Fruit fly (Drosophila melanogaster) whole organism, embryonic: ENCODE measurements around the gene Klp67A.

ENCODE experiments used
- CG1024 ChIP-seq: fragments of 200-800 bp; sonication (Bioruptor generic); IDR thresholded peaks from 2 replicates; pipeline ENCODE4 v1.3.6; 2022; ENCODE audit warnings: missing biosample characterization, missing genetic modification characterization
- CG10274 ChIP-seq: fragments of 200-800 bp; sonication (Bioruptor generic); optimal IDR thresholded peaks from 3 replicates; lab custom pipeline; 2017; ENCODE audit warnings: missing biosample characterization, mild to moderate bottlenecking, missing genetic modification characterization
- CG11085 ChIP-seq: fragments of 200-800 bp; sonication (Bioruptor generic); IDR thresholded peaks from 2 replicates; pipeline ENCODE4 v1.3.6; 2022; ENCODE audit warnings: missing biosample characterization, missing genetic modification characterization
- CG17912 ChIP-seq: fragments of 200-800 bp; sonication (Bioruptor generic); optimal IDR thresholded peaks from 2 replicates; lab custom pipeline; 2018; ENCODE audit warnings: missing biosample characterization, mild to moderate bottlenecking, missing genetic modification characterization
- CoRest ChIP-seq: fragments of 200-800 bp; sonication (Bioruptor generic); optimal IDR thresholded peaks from 3 replicates; lab custom pipeline; 2018; ENCODE audit warnings: missing biosample characterization, mild to moderate bottlenecking, missing genetic modification characterization, moderate library complexity
- HHEX ChIP-seq: fragments of 200-800 bp; sonication (Bioruptor generic); optimal IDR thresholded peaks from 3 replicates; lab custom pipeline; 2017; ENCODE audit warnings: missing biosample characterization, mild to moderate bottlenecking, missing genetic modification characterization, missing genetic modification reagents
- Scr ChIP-seq: fragments of 200-800 bp; sonication (Bioruptor generic); IDR thresholded peaks from 2 replicates; pipeline ENCODE4 v1.3.6; 2022; ENCODE audit warnings: missing biosample characterization, missing genetic modification characterization; ENCODE audit not compliant: partially characterized antibody
- ac ChIP-seq: fragments of 200-800 bp; sonication (Bioruptor generic); optimal IDR thresholded peaks from 3 replicates; lab custom pipeline; 2017; ENCODE audit warnings: missing biosample characterization, mild to moderate bottlenecking, missing genetic modification characterization
- br ChIP-seq: fragments of >200 bp; optimal IDR thresholded peaks from 2 replicates; lab custom pipeline; 2017
- fru ChIP-seq: fragments of >200 bp; optimal IDR thresholded peaks from 2 replicates; lab custom pipeline; 2017
- insv ChIP-seq, 2 experiments: fragments of 200-800 bp; sonication (Bioruptor generic); optimal IDR thresholded peaks; 3 replicates each; lab custom pipeline; 2016 to 2018; ENCODE audit warnings: missing biosample characterization in 2 of 2, missing genetic modification characterization in 2 of 2
- pzg ChIP-seq: fragments of 200-800 bp; sonication (Bioruptor generic); optimal IDR thresholded peaks from 3 replicates; lab custom pipeline; 2018; ENCODE audit warnings: missing biosample characterization, mild to moderate bottlenecking, missing genetic modification characterization, moderate library complexity
- sob ChIP-seq: fragments of 200-800 bp; sonication (Bioruptor generic); IDR thresholded peaks from 2 replicates; pipeline ENCODE4 v1.3.6; 2022; ENCODE audit warnings: missing biosample characterization, missing genetic modification characterization

DNA sequence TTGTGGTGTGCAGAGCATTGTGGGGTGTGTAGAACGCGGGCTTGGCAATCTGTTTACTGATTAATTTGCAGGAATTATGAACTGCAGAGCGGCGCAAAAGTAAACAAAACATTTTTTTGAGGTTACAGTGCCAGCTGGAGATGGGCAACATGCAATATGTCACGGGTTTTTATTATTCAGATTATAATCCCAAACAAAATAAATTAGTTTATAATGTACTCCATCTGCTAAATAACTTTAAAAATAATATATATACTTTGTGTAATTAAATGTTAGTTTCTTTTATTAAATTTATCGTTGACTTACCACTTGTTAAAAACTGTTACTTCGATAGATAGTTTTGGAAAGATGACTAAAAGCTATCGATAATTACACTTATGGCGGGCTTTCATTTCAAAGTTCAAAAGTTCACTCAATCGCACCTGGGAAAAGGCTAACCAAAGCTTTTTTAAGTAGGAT, 4.1 kb upstream of the Klp67A start, which contains the start of gene Fdx1:
- TF ChIP-seq HHEX (GFP tag; lab: Kevin White, UChicago) (no peak), br (lab: Kevin White, UChicago) (no peak), sob (GFP tag; lab: Robert Waterston, UW) (0 out of 2 replicates have a peak, but pooled peaks have one; percentile 48), insv (GFP tag; optimal IDR thresholded peaks at IDR 0.05; lab: Kevin White, UChicago) (no peak), CG11085 (GFP tag; lab: Robert Waterston, UW) (no peak), CG10274 (no peak), ac (no peak), pzg (peak; percentile 45), CG1024 (GFP tag; lab: Robert Waterston, UW) (no peak), Scr (peak; percentile 68), fru (lab: Kevin White, UChicago) (no peak), CG17912 (GFP tag; lab: Kevin White, UChicago) (no peak), CoRest (tag; lab: Kevin White, UChicago) (peak; percentile 55)
